Worm (Caenorhabditis elegans) whole organism, L3 larva: Measurements from ENCODE around the gene ZK596.2.

Source experiments
- R02D3.7 ChIP-seq: fragments of 150-350 bp; optimal IDR thresholded peaks from 2 replicates; lab custom pipeline; 2014; ENCODE audit warnings: missing biosample characterization, missing genetic modification characterization
- ceh-28 ChIP-seq: fragments of 150-350 bp; optimal IDR thresholded peaks from 2 replicates; lab custom pipeline; 2014; ENCODE audit warnings: missing biosample characterization, missing genetic modification reagents, missing genetic modification characterization
- ceh-82 ChIP-seq: fragments of 150-350 bp; optimal IDR thresholded peaks from 2 replicates; lab custom pipeline; 2014; ENCODE audit warnings: missing biosample characterization, missing genetic modification characterization
- ceh-9 ChIP-seq: sonication (generic microtip); optimal IDR thresholded peaks from 2 replicates; lab custom pipeline; 2018; ENCODE audit warnings: missing biosample characterization, missing genetic modification characterization
- daf-12 ChIP-seq: fragments of 150-350 bp; optimal IDR thresholded peaks from 2 replicates; lab custom pipeline; 2014; ENCODE audit warnings: missing biosample characterization, missing genetic modification reagents, missing genetic modification characterization
- egl-27 ChIP-seq: sonication (generic microtip); optimal IDR thresholded peaks from 4 replicates; lab custom pipeline; 2017; ENCODE audit warnings: missing biosample characterization, missing genetic modification reagents, missing genetic modification characterization
- egl-5 ChIP-seq: fragments of 150-350 bp; optimal IDR thresholded peaks from 2 replicates; lab custom pipeline; 2017; ENCODE audit warnings: missing biosample characterization, missing genetic modification reagents, missing genetic modification characterization, inconsistent platforms
- elt-1 ChIP-seq: fragments of 150-350 bp; optimal IDR thresholded peaks from 2 replicates; lab custom pipeline; 2014; ENCODE audit warnings: missing biosample characterization, missing genetic modification characterization
- elt-2 ChIP-seq: sonication (generic microtip); optimal IDR thresholded peaks from 2 replicates; lab custom pipeline; 2016; ENCODE audit warnings: missing genetic modification reagents, mild to moderate bottlenecking, missing genetic modification characterization, missing compliant biosample characterization
- eor-1 ChIP-seq, 2 experiments: fragments of 150-350 bp; optimal IDR thresholded peaks; 2 replicates each; lab custom pipeline; 2014 to 2018; ENCODE audit warnings: missing biosample characterization in 2 of 2, missing genetic modification characterization in 2 of 2
- fkh-10 ChIP-seq: sonication (generic microtip); optimal IDR thresholded peaks from 2 replicates; lab custom pipeline; 2017; ENCODE audit warnings: missing biosample characterization, missing genetic modification reagents, missing genetic modification characterization
- fkh-2 ChIP-seq: fragments of 150-350 bp; optimal IDR thresholded peaks from 2 replicates; lab custom pipeline; 2014; ENCODE audit warnings: missing biosample characterization, missing genetic modification reagents, missing genetic modification characterization
- fos-1 ChIP-seq: fragments of 150-350 bp; optimal IDR thresholded peaks from 2 replicates; lab custom pipeline; 2014; ENCODE audit warnings: missing biosample characterization, missing genetic modification characterization
- lin-15B ChIP-seq: fragments of 150-350 bp; optimal IDR thresholded peaks from 2 replicates; lab custom pipeline; 2014; ENCODE audit warnings: missing biosample characterization, missing genetic modification characterization
- lin-39 ChIP-seq: fragments of 150-350 bp; optimal IDR thresholded peaks from 2 replicates; lab custom pipeline; 2018; ENCODE audit warnings: missing biosample characterization, missing genetic modification reagents, missing genetic modification characterization
- mdl-1 ChIP-seq: fragments of 150-350 bp; optimal IDR thresholded peaks from 2 replicates; lab custom pipeline; 2014; ENCODE audit warnings: missing biosample characterization, missing genetic modification characterization
- mml-1 ChIP-seq: fragments of 150-350 bp; sonication (generic microtip); optimal IDR thresholded peaks from 3 replicates; lab custom pipeline; 2014; ENCODE audit warnings: missing biosample characterization, missing genetic modification characterization
- nfya-1 ChIP-seq: sonication (generic microtip); optimal IDR thresholded peaks from 2 replicates; lab custom pipeline; 2017; ENCODE audit warnings: missing genetic modification characterization, mild to moderate bottlenecking, missing compliant biosample characterization, antibody characterized with exemption, moderate library complexity; ENCODE audit not compliant: insufficient read depth
- nhr-11 ChIP-seq: fragments of 150-350 bp; optimal IDR thresholded peaks from 2 replicates; lab custom pipeline; 2014; ENCODE audit warnings: missing biosample characterization, missing genetic modification characterization
- nhr-12 ChIP-seq: fragments of 150-350 bp; optimal IDR thresholded peaks from 2 replicates; lab custom pipeline; 2014; ENCODE audit warnings: missing biosample characterization, missing genetic modification characterization
- nhr-25 ChIP-seq: sonication (generic microtip); optimal IDR thresholded peaks from 2 replicates; lab custom pipeline; 2017; ENCODE audit warnings: missing biosample characterization, missing genetic modification characterization
- nhr-43 ChIP-seq: sonication (generic microtip); optimal IDR thresholded peaks from 2 replicates; lab custom pipeline; 2016; ENCODE audit warnings: mild to moderate bottlenecking, missing genetic modification characterization, missing compliant biosample characterization; ENCODE audit not compliant: poor library complexity, severe bottlenecking
- nhr-76 ChIP-seq: fragments of 150-350 bp; sonication (generic microtip); optimal IDR thresholded peaks from 5 replicates; lab custom pipeline; 2014; ENCODE audit warnings: missing biosample characterization, missing genetic modification characterization
- nhr-77 ChIP-seq: fragments of 150-350 bp; optimal IDR thresholded peaks from 2 replicates; lab custom pipeline; 2014; ENCODE audit warnings: missing biosample characterization, missing genetic modification characterization
- pha-4 ChIP-seq: fragments of 150-350 bp; optimal IDR thresholded peaks from 2 replicates; lab custom pipeline; 2014; ENCODE audit warnings: missing biosample characterization, missing genetic modification reagents, missing genetic modification characterization
- pqm-1 ChIP-seq: fragments of 150-350 bp; optimal IDR thresholded peaks from 2 replicates; lab custom pipeline; 2017; ENCODE audit warnings: missing biosample characterization, missing genetic modification characterization, inconsistent platforms
- skn-1 ChIP-seq: fragments of 150-350 bp; optimal IDR thresholded peaks from 2 replicates; lab custom pipeline; 2014; ENCODE audit warnings: missing biosample characterization, missing genetic modification characterization
- tbx-2 ChIP-seq: sonication (generic microtip); optimal IDR thresholded peaks from 2 replicates; lab custom pipeline; 2016; ENCODE audit warnings: mild to moderate bottlenecking, missing genetic modification characterization, missing compliant biosample characterization
- unc-39 ChIP-seq: sonication (generic microtip); optimal IDR thresholded peaks from 4 replicates; lab custom pipeline; 2017; ENCODE audit warnings: missing biosample characterization, missing genetic modification characterization
- zag-1 ChIP-seq: fragments of 150-350 bp; optimal IDR thresholded peaks from 2 replicates; lab custom pipeline; 2014; ENCODE audit warnings: missing biosample characterization, missing genetic modification characterization
- ztf-11 ChIP-seq: fragments of 150-350 bp; optimal IDR thresholded peaks from 2 replicates; lab custom pipeline; 2014; ENCODE audit warnings: missing biosample characterization, missing genetic modification characterization

The ZK596.2 gene

DNA sequence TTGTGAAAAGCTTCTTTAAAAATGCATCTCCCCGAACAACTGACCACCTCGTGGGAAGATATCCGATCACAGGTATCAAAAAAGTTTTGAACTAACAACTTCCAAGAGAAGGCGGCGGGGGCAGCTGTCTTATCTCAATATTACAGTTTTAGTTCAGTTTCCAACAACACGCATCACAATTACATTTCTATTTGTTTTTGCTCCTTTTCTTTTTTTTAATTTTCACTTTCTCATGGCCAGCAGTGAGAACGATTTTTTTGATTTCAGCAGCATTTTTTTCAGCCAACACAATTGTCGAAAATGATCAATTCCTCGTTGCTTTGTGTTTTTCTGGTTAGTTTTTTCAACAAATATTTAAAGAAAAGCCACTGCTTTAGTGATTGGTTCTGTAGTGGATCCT is 4.0 kb upstream of the ZK596.2 start, which contains the start of gene ZK593.2:
Gene ZK593.2, plus strand, starts transcription at position 301 of the 400 bp plus-strand sequence.
- TF ChIP-seq ztf-11 (tag; lab: Kevin White, UChicago), result no peak
- no peak for TF ChIP-seq nhr-11 (tag; lab: Kevin White, UChicago)
- peak; percentile 40 for TF ChIP-seq elt-2 (tag; lab: Kevin White, UChicago)

DNA sequence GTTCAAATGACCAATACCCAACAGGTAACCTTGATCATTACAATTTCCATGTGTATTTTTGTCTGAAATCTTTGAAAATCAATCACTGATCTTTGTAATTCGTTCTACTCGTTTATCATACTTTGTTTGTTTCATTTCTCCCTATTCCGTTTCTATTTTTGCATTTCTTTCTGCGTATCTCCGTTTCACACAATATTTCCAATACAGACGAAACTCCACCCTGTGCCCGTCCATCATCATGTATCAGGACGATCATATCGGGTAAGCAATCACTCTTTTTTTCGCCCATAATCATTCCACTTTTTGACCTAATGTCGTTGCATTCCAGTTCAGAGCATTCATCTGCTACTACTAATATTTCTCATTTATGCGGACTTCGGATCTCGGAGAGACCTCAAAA is 602 bp upstream of the ZK596.2 start, which contains the start of gene pyk-2:
Gene pyk-2, plus strand, starts transcription at position 206 of the 400 bp plus-strand sequence.
- peak; percentile 67 for TF ChIP-seq pqm-1 (tag; lab: Kevin White, UChicago)
- peak; percentile 79 for TF ChIP-seq elt-2 (tag; lab: Kevin White, UChicago)
- no peak for TF ChIP-seq mml-1
- no peak for TF ChIP-seq elt-1 (tag; lab: Kevin White, UChicago)
- TF ChIP-seq lin-15B (tag; lab: Kevin White, UChicago), result no peak
- no peak for TF ChIP-seq nhr-76 (tag; lab: Kevin White, UChicago)
- TF ChIP-seq fkh-10, result no peak
- TF ChIP-seq egl-27 (tag; lab: Kevin White, UChicago), result no peak

DNA sequence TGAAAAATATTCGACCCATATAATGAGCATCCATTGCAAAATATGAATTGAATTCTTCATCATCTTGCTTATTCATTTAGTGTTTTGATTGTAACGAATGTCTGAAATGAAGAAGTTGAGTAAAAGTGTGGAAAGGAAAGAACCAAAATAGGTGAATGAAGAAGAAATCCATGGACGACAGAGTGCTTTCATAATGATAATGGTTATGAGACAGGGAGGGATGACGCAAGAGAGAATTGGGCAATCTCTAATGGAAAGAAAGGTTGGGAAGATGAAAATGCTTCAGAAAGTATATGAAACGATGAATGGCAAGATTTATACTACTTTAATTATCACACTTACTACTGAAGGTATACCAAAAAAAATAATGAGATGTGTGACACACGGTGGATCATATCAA is 4.8 kb downstream of the ZK596.2 start, which contains the start of gene ZK596.3:
Gene ZK596.3, minus strand, starts transcription at position 101 of the 400 bp plus-strand sequence.
- TF ChIP-seq egl-5 (tag; lab: Kevin White, UChicago) (no peak), nhr-25 (tag; lab: Kevin White, UChicago) (no peak), nhr-77 (tag; lab: Kevin White, UChicago) (no peak), elt-2 (tag; lab: Kevin White, UChicago) (no peak), lin-39 (no peak), nhr-12 (tag; lab: Kevin White, UChicago) (no peak), tbx-2 (tag; lab: Kevin White, UChicago) (no peak), pha-4 (tag; lab: Kevin White, UChicago) (no peak), unc-39 (tag; lab: Kevin White, UChicago) (no peak), ceh-82 (no peak), nhr-76 (tag; lab: Kevin White, UChicago) (no peak)

DNA sequence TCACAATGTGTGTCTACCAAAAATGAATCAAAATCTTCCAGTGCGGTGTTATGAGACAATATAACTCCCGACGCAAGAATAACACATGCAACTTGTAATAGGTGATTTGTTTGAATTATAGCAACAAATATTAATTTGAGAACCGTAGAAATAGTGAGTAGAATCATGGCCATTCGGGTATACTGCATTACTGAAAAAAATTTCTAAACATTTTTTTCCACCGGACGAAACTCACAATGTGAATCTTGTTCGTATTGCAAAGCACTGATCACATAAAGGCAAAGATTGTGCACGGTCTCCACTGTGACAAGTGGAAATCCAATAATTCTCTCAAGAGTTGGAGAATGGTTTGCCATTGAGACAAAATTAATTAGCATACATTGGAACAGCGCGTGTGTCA is 6.6 kb downstream of the ZK596.2 start:
- TF ChIP-seq unc-39 (tag; lab: Kevin White, UChicago), result no peak
- TF ChIP-seq nfya-1 (tag; lab: Kevin White, UChicago), result no peak
- no peak for TF ChIP-seq ceh-28
- TF ChIP-seq fos-1 (tag; lab: Kevin White, UChicago), result no peak
- no peak for TF ChIP-seq nhr-76 (tag; lab: Kevin White, UChicago)
- no peak for TF ChIP-seq mml-1

DNA sequence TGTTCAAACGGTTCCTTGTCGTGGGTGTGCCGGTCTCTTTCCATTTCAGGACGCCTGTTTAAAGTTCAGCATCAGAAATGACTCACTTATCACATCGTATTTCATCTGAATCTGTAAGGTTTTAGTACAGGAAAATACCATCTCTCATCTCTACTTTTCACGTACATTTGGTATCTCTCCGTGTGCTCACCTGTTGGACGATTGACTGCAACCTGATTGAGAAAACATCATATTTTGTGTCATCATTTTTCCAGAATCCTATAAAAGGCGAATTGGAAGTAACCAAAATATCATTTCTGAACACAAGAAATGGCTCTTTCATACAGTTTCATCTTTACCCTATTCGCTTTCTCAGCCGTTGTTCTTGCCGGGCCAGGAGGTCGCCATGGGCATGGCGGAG is 9.0 kb downstream of the ZK596.2 start, which contains the start of gene srlf-30:
Gene srlf-30, plus strand, starts transcription at position 301 of the 400 bp plus-strand sequence.
- TF ChIP-seq zag-1 (no peak), pqm-1 (tag; lab: Kevin White, UChicago) (no peak), eor-1 (tag; optimal IDR thresholded peaks at IDR 0.05; lab: Kevin White, UChicago) (no peak), egl-27 (tag; lab: Kevin White, UChicago) (no peak), nhr-43 (tag; lab: Kevin White, UChicago) (no peak), tbx-2 (tag; lab: Kevin White, UChicago) (no peak), mdl-1 (tag; lab: Kevin White, UChicago) (no peak), ceh-82 (no peak), lin-15B (tag; lab: Kevin White, UChicago) (no peak), nhr-12 (tag; lab: Kevin White, UChicago) (no peak), nfya-1 (tag; lab: Kevin White, UChicago) (no peak), skn-1 (tag; lab: Kevin White, UChicago) (no peak), daf-12 (tag; lab: Kevin White, UChicago) (no peak), nhr-25 (tag; lab: Kevin White, UChicago) (no peak), fkh-2 (tag; lab: Kevin White, UChicago) (no peak), ceh-9 (tag; lab: Kevin White, UChicago) (no peak), nhr-11 (tag; lab: Kevin White, UChicago) (no peak), R02D3.7 (tag; lab: Kevin White, UChicago) (no peak), elt-1 (tag; lab: Kevin White, UChicago) (no peak)
- TF ChIP-seq, all 47 proteins: peak for 0
